Fruit fly (Drosophila melanogaster) whole organism, embryonic: ENCODE data around the gene CG12951.

Experiments used
- Atf3 ChIP-seq: fragments of 200-800 bp; sonication (Bioruptor generic); optimal IDR thresholded peaks from 3 replicates; lab custom pipeline; 2016; ENCODE audit warnings: missing biosample characterization, missing genetic modification characterization
- Bgb ChIP-seq: fragments of 200-800 bp; sonication (Bioruptor generic); IDR thresholded peaks from 2 replicates; pipeline ENCODE4 v1.3.6; 2022; ENCODE audit warnings: missing biosample characterization, missing genetic modification characterization; ENCODE audit not compliant: partially characterized antibody
- CG12391 ChIP-seq: fragments of 200-800 bp; sonication (Bioruptor generic); optimal IDR thresholded peaks from 3 replicates; lab custom pipeline; 2018; ENCODE audit warnings: missing biosample characterization, mild to moderate bottlenecking, missing genetic modification characterization, moderate library complexity
- CG12769 ChIP-seq: fragments of 200-800 bp; sonication (Bioruptor generic); optimal IDR thresholded peaks from 2 replicates; lab custom pipeline; 2019; ENCODE audit warnings: missing biosample characterization, mild to moderate bottlenecking, missing genetic modification characterization, moderate library complexity
- CG14014 ChIP-seq: fragments of 200-800 bp; sonication (Bioruptor generic); IDR thresholded peaks from 2 replicates; pipeline ENCODE4 v1.3.6; 2022; ENCODE audit warnings: missing biosample characterization, missing genetic modification characterization
- CG14050 ChIP-seq: fragments of 200-800 bp; sonication (Bioruptor generic); IDR thresholded peaks from 3 replicates; pipeline ENCODE4 v1.3.6; 2022; ENCODE audit warnings: missing biosample characterization, missing genetic modification characterization
- CG14441 ChIP-seq: fragments of 200-800 bp; sonication (Bioruptor generic); IDR thresholded peaks from 2 replicates; pipeline ENCODE4 v1.3.6; 2022; ENCODE audit warnings: missing biosample characterization, missing genetic modification characterization
- CG15269 ChIP-seq: fragments of 200-800 bp; sonication (Bioruptor generic); optimal IDR thresholded peaks from 2 replicates; lab custom pipeline; 2018; ENCODE audit warnings: missing biosample characterization, mild to moderate bottlenecking, missing genetic modification characterization, moderate library complexity
- CG17186 ChIP-seq: fragments of 200-800 bp; sonication (Bioruptor generic); optimal IDR thresholded peaks from 3 replicates; lab custom pipeline; 2017; ENCODE audit warnings: missing biosample characterization, missing genetic modification reagents, missing genetic modification characterization
- CG17328 ChIP-seq: fragments of 200-800 bp; sonication (Bioruptor generic); IDR thresholded peaks from 2 replicates; pipeline ENCODE4 v1.3.6; 2022; ENCODE audit warnings: missing biosample characterization, missing genetic modification characterization
- CG17612 ChIP-seq: fragments of 200-800 bp; sonication (Bioruptor generic); IDR thresholded peaks from 2 replicates; pipeline ENCODE4 v1.3.6; 2022; ENCODE audit warnings: missing biosample characterization, missing genetic modification characterization
- CG18011 ChIP-seq: fragments of 200-800 bp; sonication (Bioruptor generic); optimal IDR thresholded peaks from 2 replicates; lab custom pipeline; 2017; ENCODE audit warnings: missing biosample characterization, missing genetic modification characterization, mild to moderate bottlenecking, moderate library complexity, missing genotype
- CG18262 ChIP-seq: fragments of 200-800 bp; optimal IDR thresholded peaks from 3 replicates; lab custom pipeline; 2019; ENCODE audit warnings: missing biosample characterization, mild to moderate bottlenecking, missing genetic modification characterization, moderate library complexity
- CG18599 ChIP-seq: fragments of 200-800 bp; sonication (Bioruptor generic); optimal IDR thresholded peaks from 3 replicates; lab custom pipeline; 2017; ENCODE audit warnings: missing biosample characterization, missing genetic modification characterization, mild to moderate bottlenecking, moderate library complexity, missing genetic modification reagents
- CG2199 ChIP-seq: fragments of 200-800 bp; sonication (Bioruptor generic); IDR thresholded peaks from 3 replicates; pipeline ENCODE4 v1.3.6; 2022; ENCODE audit warnings: missing biosample characterization, missing genetic modification characterization
- CG32772 ChIP-seq: fragments of 200-800 bp; sonication (Bioruptor generic); IDR thresholded peaks from 2 replicates; pipeline ENCODE4 v1.3.6; 2022; ENCODE audit warnings: missing biosample characterization, missing genetic modification characterization
- CG34224 ChIP-seq: fragments of 200-800 bp; sonication (Bioruptor generic); IDR thresholded peaks from 3 replicates; pipeline ENCODE4 v1.3.6; 2022; ENCODE audit warnings: missing biosample characterization, missing genetic modification characterization; ENCODE audit not compliant: partially characterized antibody
- CG6272 ChIP-seq: fragments of 200-800 bp; sonication (Bioruptor generic); IDR thresholded peaks from 2 replicates; pipeline ENCODE4 v1.3.6; 2022; ENCODE audit warnings: missing biosample characterization, missing genetic modification characterization
- CG7963 ChIP-seq: fragments of 200-800 bp; sonication (Bioruptor generic); IDR thresholded peaks from 3 replicates; pipeline ENCODE4 v1.3.6; 2022; ENCODE audit warnings: missing biosample characterization, missing genetic modification characterization; ENCODE audit not compliant: partially characterized antibody
- CG8281 ChIP-seq: fragments of 200-800 bp; sonication (Bioruptor generic); optimal IDR thresholded peaks from 2 replicates; lab custom pipeline; 2018; ENCODE audit warnings: missing biosample characterization, mild to moderate bottlenecking, missing genetic modification characterization, moderate library complexity
- CG8924 ChIP-seq: fragments of 200-800 bp; optimal IDR thresholded peaks from 3 replicates; lab custom pipeline; 2019; ENCODE audit warnings: missing biosample characterization, mild to moderate bottlenecking, missing genetic modification characterization, moderate library complexity
- CG9437 ChIP-seq: fragments of 200-800 bp; sonication (Bioruptor generic); optimal IDR thresholded peaks from 2 replicates; lab custom pipeline; 2018; ENCODE audit warnings: missing biosample characterization, mild to moderate bottlenecking, missing genetic modification characterization
- CG9609 ChIP-seq: fragments of 200-800 bp; sonication (Bioruptor generic); optimal IDR thresholded peaks from 3 replicates; lab custom pipeline; 2016; ENCODE audit warnings: missing biosample characterization, missing genetic modification characterization
- Gug ChIP-seq: fragments of 200-800 bp; sonication (Bioruptor generic); IDR thresholded peaks from 4 replicates; pipeline ENCODE4 v1.3.6; 2022; ENCODE audit warnings: missing biosample characterization, missing genetic modification characterization
- H2.0 ChIP-seq: fragments of 200-800 bp; sonication (Bioruptor generic); IDR thresholded peaks from 2 replicates; pipeline ENCODE4 v1.3.6; 2022; ENCODE audit warnings: missing biosample characterization, missing genetic modification characterization
- Hey ChIP-seq: fragments of 200-800 bp; sonication (Bioruptor generic); optimal IDR thresholded peaks from 3 replicates; lab custom pipeline; 2018; ENCODE audit warnings: missing biosample characterization, mild to moderate bottlenecking, missing genetic modification characterization
- Lpt ChIP-seq: fragments of >200 bp; optimal IDR thresholded peaks from 2 replicates; lab custom pipeline; 2018; ENCODE audit warnings: missing biosample characterization, missing genetic modification characterization
- MESR4 ChIP-seq: fragments of 200-800 bp; sonication (Bioruptor generic); optimal IDR thresholded peaks from 2 replicates; lab custom pipeline; 2018; ENCODE audit warnings: missing biosample characterization, mild to moderate bottlenecking, missing genetic modification characterization, moderate library complexity
- MTF-1 ChIP-seq: fragments of 200-800 bp; sonication (Bioruptor generic); optimal IDR thresholded peaks from 2 replicates; lab custom pipeline; 2018; ENCODE audit warnings: missing biosample characterization, mild to moderate bottlenecking, missing genetic modification characterization, borderline replicate concordance
- Poxn ChIP-seq: fragments of 200-800 bp; sonication (Bioruptor generic); IDR thresholded peaks from 2 replicates; pipeline ENCODE4 v1.3.6; 2022; ENCODE audit warnings: missing biosample characterization, missing genetic modification characterization
- Spps ChIP-seq: fragments of 200-800 bp; sonication (Bioruptor generic); optimal IDR thresholded peaks from 2 replicates; lab custom pipeline; 2018; ENCODE audit warnings: missing biosample characterization, mild to moderate bottlenecking, missing genetic modification characterization
- Sry-β ChIP-seq: fragments of 200-800 bp; sonication (Bioruptor generic); optimal IDR thresholded peaks from 2 replicates; lab custom pipeline; 2018; ENCODE audit warnings: missing biosample characterization, mild to moderate bottlenecking, missing genetic modification characterization, moderate library complexity
- abd-A ChIP-seq: fragments of 200-800 bp; sonication (Bioruptor generic); optimal IDR thresholded peaks from 3 replicates; lab custom pipeline; 2019; ENCODE audit warnings: missing biosample characterization, mild to moderate bottlenecking, missing genetic modification characterization, moderate library complexity
- ac ChIP-seq: fragments of 200-800 bp; sonication (Bioruptor generic); optimal IDR thresholded peaks from 3 replicates; lab custom pipeline; 2017; ENCODE audit warnings: missing biosample characterization, mild to moderate bottlenecking, missing genetic modification characterization
- amos ChIP-seq: fragments of 200-800 bp; sonication (Bioruptor generic); IDR thresholded peaks from 2 replicates; pipeline ENCODE4 v1.3.6; 2022; ENCODE audit warnings: missing biosample characterization, missing genetic modification characterization; ENCODE audit not compliant: partially characterized antibody
- ap ChIP-seq: fragments of 200-800 bp; sonication (Bioruptor generic); IDR thresholded peaks from 2 replicates; pipeline ENCODE4 v1.3.6; 2022; ENCODE audit warnings: missing biosample characterization, missing genetic modification characterization
- chm ChIP-seq: fragments of 200-800 bp; sonication (Bioruptor generic); IDR thresholded peaks from 2 replicates; pipeline ENCODE4 v1.3.6; 2022; ENCODE audit warnings: missing biosample characterization, missing genetic modification characterization
- da ChIP-seq: fragments of 200-800 bp; sonication (Bioruptor generic); optimal IDR thresholded peaks from 2 replicates; lab custom pipeline; 2016; ENCODE audit warnings: missing biosample characterization, missing genetic modification characterization
- dpn ChIP-seq, 2 experiments: fragments of 200-800 bp; sonication (Bioruptor generic); optimal IDR thresholded peaks; 3 replicates each; lab custom pipeline; 2016; ENCODE audit warnings: missing biosample characterization in 2 of 2, missing genetic modification characterization in 2 of 2
- en ChIP-seq: fragments of 200-800 bp; sonication (Bioruptor generic); optimal IDR thresholded peaks from 2 replicates; lab custom pipeline; 2016; ENCODE audit warnings: missing biosample characterization, missing genetic modification characterization
- jumu ChIP-seq: fragments of 200-800 bp; sonication (Bioruptor generic); optimal IDR thresholded peaks from 3 replicates; lab custom pipeline; 2016; ENCODE audit warnings: missing biosample characterization, missing genetic modification characterization
- klu ChIP-seq: fragments of 200-800 bp; sonication (Bioruptor generic); IDR thresholded peaks from 2 replicates; pipeline ENCODE4 v1.3.6; 2022; ENCODE audit warnings: missing biosample characterization, missing genetic modification characterization
- otp ChIP-seq: fragments of 200-800 bp; sonication (Bioruptor generic); IDR thresholded peaks from 3 replicates; pipeline ENCODE4, ENCODE4 v1.3.6; 2022; ENCODE audit warnings: missing biosample characterization, missing genetic modification characterization
- psq ChIP-seq: fragments of 200-800 bp; sonication (Bioruptor generic); optimal IDR thresholded peaks from 2 replicates; lab custom pipeline; 2017; ENCODE audit warnings: missing biosample characterization, missing genetic modification characterization
- sc ChIP-seq, 3 experiments: fragments of >200 bp in 2 of 3; fragments of 200-800 bp in 1 of 3; sonication (Bioruptor generic) in 1 of 3; optimal IDR thresholded peaks; 2 replicates in 2 of 3; 3 replicates in 1 of 3; lab custom pipeline; 2017; ENCODE audit warnings: mild to moderate bottlenecking in 1 of 3, missing biosample characterization in 1 of 3, missing genetic modification characterization in 1 of 3, missing genetic modification reagents in 1 of 3
- ssp ChIP-seq: fragments of 200-800 bp; sonication (Bioruptor generic); IDR thresholded peaks from 2 replicates; pipeline ENCODE4 v1.3.6; 2022; ENCODE audit warnings: missing biosample characterization, missing genetic modification characterization
- stc ChIP-seq: fragments of 200-800 bp; sonication (Bioruptor generic); IDR thresholded peaks from 2 replicates; pipeline ENCODE4 v1.3.6; 2022; ENCODE audit warnings: missing biosample characterization, missing genetic modification characterization
- yki ChIP-seq: fragments of >200 bp; optimal IDR thresholded peaks from 3 replicates; lab custom pipeline; 2018
- zen2 ChIP-seq: fragments of 200-800 bp; sonication (Bioruptor generic); IDR thresholded peaks from 3 replicates; pipeline ENCODE4 v1.3.6; 2022; ENCODE audit warnings: missing biosample characterization, missing genetic modification characterization; ENCODE audit not compliant: partially characterized antibody

Gene CG12951

dm6 chr3R:9378644-9379411, 48.7 kb upstream of the CG12951 start (continued):
- TF ChIP-seq CG14050 (no peak), klu (GFP tag; lab: Robert Waterston, UW) (no peak), CG32772 (GFP tag; lab: Robert Waterston, UW) (peak; percentile 27; the same call in 1 of the 2 replicates), CG18599 (GFP tag; lab: Kevin White, UChicago) (peak; percentile 34), da (GFP tag; lab: Kevin White, UChicago) (no peak), en (GFP tag; lab: Kevin White, UChicago) (no peak), CG34224 (GFP tag; lab: Robert Waterston, UW) (no peak), CG6272 (GFP tag; lab: Robert Waterston, UW) (0 out of 2 replicates have a peak, but pooled peaks have one; percentile 7), Lpt (GFP tag; lab: Kevin White, UChicago) (no peak), abd-A (tag; lab: Kevin White, UChicago) (no peak), yki (no peak), CG14441 (GFP tag; lab: Robert Waterston, UW) (no peak), CG2199 (no peak), CG15269 (tag; lab: Kevin White, UChicago) (peak; percentile 14), otp (GFP tag; lab: Robert Waterston, UW) (no peak), chm (GFP tag; lab: Robert Waterston, UW) (peak; percentile 48; the same call in 1 of the 2 replicates), ac (peak; percentile 65), CG9437 (GFP tag; lab: Kevin White, UChicago) (no peak), amos (no peak), MTF-1 (GFP tag; lab: Kevin White, UChicago) (no peak), CG14014 (GFP tag; lab: Robert Waterston, UW) (no peak), Sry-β (GFP tag; lab: Kevin White, UChicago) (no peak), CG18011 (GFP tag; lab: Kevin White, UChicago) (no peak), CG17186 (GFP tag; lab: Kevin White, UChicago) (no peak), ssp (GFP tag; lab: Robert Waterston, UW) (no peak), CG7963 (GFP tag; lab: Robert Waterston, UW) (no peak), CG17612 (GFP tag; lab: Robert Waterston, UW) (no peak), CG8924 (tag; lab: Kevin White, UChicago) (peak; percentile 78), Spps (tag; lab: Kevin White, UChicago) (peak; percentile 63), jumu (GFP tag; lab: Kevin White, UChicago) (no peak), MESR4 (no peak), stc (GFP tag; lab: Robert Waterston, UW) (peak; percentile 35; the same call in 1 of the 2 replicates), Hey (tag; lab: Kevin White, UChicago) (no peak), zen2 (GFP tag; lab: Robert Waterston, UW) (no peak), psq (GFP tag; lab: Kevin White, UChicago) (peak; percentile 15), CG18262 (tag; lab: Kevin White, UChicago) (peak; percentile 91), Bgb (GFP tag; lab: Robert Waterston, UW) (no peak), Poxn (GFP tag; lab: Robert Waterston, UW) (no peak), H2.0 (GFP tag; lab: Robert Waterston, UW) (no peak), Atf3 (GFP tag; lab: Kevin White, UChicago) (no peak), sc (optimal IDR thresholded peaks at IDR 0.05; lab: Kevin White, UChicago) (no peak), sc (GFP tag; optimal IDR thresholded peaks at IDR 0.05; lab: Kevin White, UChicago) (peak; percentile 33), CG12769 (tag; lab: Kevin White, UChicago) (no peak), Gug (GFP tag; lab: Robert Waterston, UW) (no peak), CG17328 (GFP tag; lab: Robert Waterston, UW) (peak; percentile 50), dpn (GFP tag; optimal IDR thresholded peaks at IDR 0.05; lab: Kevin White, UChicago) (peak in 1 of 2 experiments; percentile 20), CG8281 (no peak), CG12391 (peak; percentile 76), ap (GFP tag; lab: Robert Waterston, UW) (no peak), CG9609 (GFP tag; lab: Kevin White, UChicago) (no peak)
